Fruit fly (Drosophila melanogaster) whole organism, embryonic: ENCODE results near the gene Nubp1.
A peak's percentile ranks its signal among the peaks of the same experiment; 100 is the strongest.

Experiments
- Ada2b ChIP-seq: fragments of 200-800 bp; sonication (Bioruptor generic); IDR thresholded peaks from 2 replicates; pipeline ENCODE4 v1.3.6; 2022; ENCODE audit warnings: missing biosample characterization, missing genetic modification characterization
- Awh ChIP-seq: fragments of 200-800 bp; sonication (Bioruptor generic); IDR thresholded peaks from 2 replicates; pipeline ENCODE4, ENCODE4 v1.3.6; 2022; ENCODE audit warnings: missing biosample characterization, missing genetic modification characterization
- CG10366 ChIP-seq: fragments of 200-800 bp; sonication (Bioruptor generic); IDR thresholded peaks from 2 replicates; pipeline ENCODE4 v1.3.6; 2022; ENCODE audit warnings: missing biosample characterization, missing genetic modification characterization
- CG10431 ChIP-seq: fragments of 200-800 bp; sonication (Bioruptor generic); optimal IDR thresholded peaks from 3 replicates; lab custom pipeline; 2018; ENCODE audit warnings: missing biosample characterization, mild to moderate bottlenecking, missing genetic modification characterization
- CG10979 ChIP-seq: fragments of 200-800 bp; sonication (Bioruptor generic); optimal IDR thresholded peaks from 2 replicates; lab custom pipeline; 2018; ENCODE audit warnings: missing biosample characterization, mild to moderate bottlenecking, missing genetic modification characterization, moderate library complexity
- CG12155 ChIP-seq: fragments of 200-800 bp; sonication (Bioruptor generic); optimal IDR thresholded peaks from 3 replicates; lab custom pipeline; 2016; ENCODE audit warnings: missing biosample characterization, missing genetic modification characterization
- CG12391 ChIP-seq: fragments of 200-800 bp; sonication (Bioruptor generic); optimal IDR thresholded peaks from 3 replicates; lab custom pipeline; 2018; ENCODE audit warnings: missing biosample characterization, mild to moderate bottlenecking, missing genetic modification characterization, moderate library complexity
- CG13296 ChIP-seq: fragments of 200-800 bp; sonication (Bioruptor generic); optimal IDR thresholded peaks from 3 replicates; lab custom pipeline; 2018; ENCODE audit warnings: missing biosample characterization, mild to moderate bottlenecking, missing genetic modification characterization
- CG14014 ChIP-seq: fragments of 200-800 bp; sonication (Bioruptor generic); IDR thresholded peaks from 2 replicates; pipeline ENCODE4 v1.3.6; 2022; ENCODE audit warnings: missing biosample characterization, missing genetic modification characterization
- CG1529 ChIP-seq: fragments of 200-800 bp; sonication (Bioruptor generic); optimal IDR thresholded peaks from 3 replicates; lab custom pipeline; 2018; ENCODE audit warnings: missing biosample characterization, missing genetic modification characterization
- CG17361 ChIP-seq: fragments of 200-800 bp; sonication (Bioruptor generic); IDR thresholded peaks from 3 replicates; pipeline ENCODE4 v1.3.6; 2022; ENCODE audit warnings: missing biosample characterization, missing genetic modification characterization
- CG17568 ChIP-seq: fragments of 200-800 bp; sonication (Bioruptor generic); optimal IDR thresholded peaks from 2 replicates; lab custom pipeline; 2018; ENCODE audit warnings: missing biosample characterization, mild to moderate bottlenecking, missing genetic modification characterization, moderate library complexity
- CG2202 ChIP-seq: fragments of 200-800 bp; sonication (Bioruptor generic); optimal IDR thresholded peaks from 2 replicates; lab custom pipeline; 2018; ENCODE audit warnings: missing biosample characterization, mild to moderate bottlenecking, missing genetic modification characterization
- CG32532 ChIP-seq: fragments of 200-800 bp; sonication (Bioruptor generic); IDR thresholded peaks from 2 replicates; pipeline ENCODE4 v1.3.6; 2022; ENCODE audit warnings: missing biosample characterization, missing genetic modification characterization
- CG4404 ChIP-seq: fragments of 200-800 bp; sonication (Bioruptor generic); IDR thresholded peaks from 2 replicates; pipeline ENCODE4 v1.3.6; 2022; ENCODE audit warnings: missing biosample characterization, missing genetic modification characterization
- CG6175 ChIP-seq: fragments of 200-800 bp; sonication (Bioruptor generic); IDR thresholded peaks from 3 replicates; pipeline ENCODE4 v1.3.6; 2022; ENCODE audit warnings: missing biosample characterization, missing genetic modification characterization
- CG7271 ChIP-seq: fragments of 200-800 bp; sonication (Bioruptor generic); optimal IDR thresholded peaks from 2 replicates; lab custom pipeline; 2018; ENCODE audit warnings: missing biosample characterization, mild to moderate bottlenecking, missing genetic modification characterization, moderate library complexity
- CG7987 ChIP-seq: fragments of 200-800 bp; sonication (Bioruptor generic); optimal IDR thresholded peaks from 2 replicates; lab custom pipeline; 2018; ENCODE audit warnings: missing biosample characterization, mild to moderate bottlenecking, missing genetic modification characterization, moderate library complexity
- CG8924 ChIP-seq: fragments of 200-800 bp; optimal IDR thresholded peaks from 3 replicates; lab custom pipeline; 2019; ENCODE audit warnings: missing biosample characterization, mild to moderate bottlenecking, missing genetic modification characterization, moderate library complexity
- CG9817 ChIP-seq: fragments of 200-800 bp; sonication (Bioruptor generic); optimal IDR thresholded peaks from 2 replicates; lab custom pipeline; 2018; ENCODE audit warnings: missing biosample characterization, mild to moderate bottlenecking, missing genetic modification characterization, moderate library complexity
- CG9932 ChIP-seq: fragments of 200-800 bp; sonication (Bioruptor generic); IDR thresholded peaks from 2 replicates; pipeline ENCODE4 v1.3.6; 2022; ENCODE audit warnings: missing biosample characterization, missing genetic modification characterization
- D ChIP-seq, 2 experiments: fragments of 200-800 bp in 1 of 2; fragments of >200 bp in 1 of 2; sonication (Bioruptor generic) in 1 of 2; optimal IDR thresholded peaks; 2 replicates in 1 of 2; 3 replicates in 1 of 2; lab custom pipeline; 2017; ENCODE audit warnings: mild to moderate bottlenecking in 1 of 2, missing biosample characterization in 1 of 2, missing genetic modification characterization in 1 of 2, missing genetic modification reagents in 1 of 2
- Dad ChIP-seq: fragments of 200-800 bp; sonication (Bioruptor generic); optimal IDR thresholded peaks from 3 replicates; lab custom pipeline; 2016; ENCODE audit warnings: missing biosample characterization, missing genetic modification characterization
- Fer2 ChIP-seq: fragments of 200-800 bp; sonication (Bioruptor generic); optimal IDR thresholded peaks from 2 replicates; lab custom pipeline; 2018; ENCODE audit warnings: missing biosample characterization, mild to moderate bottlenecking, missing genetic modification characterization, moderate library complexity
- HLH3B ChIP-seq: fragments of 200-800 bp; sonication (Bioruptor generic); IDR thresholded peaks from 2 replicates; pipeline ENCODE4 v1.3.6; 2022; ENCODE audit warnings: missing biosample characterization, missing genetic modification characterization
- HmgD ChIP-seq: fragments of 200-800 bp; sonication (Bioruptor generic); optimal IDR thresholded peaks from 3 replicates; lab custom pipeline; 2016; ENCODE audit warnings: missing biosample characterization, missing genetic modification characterization
- Lhr ChIP-seq: fragments of 200-800 bp; sonication (Bioruptor generic); optimal IDR thresholded peaks from 3 replicates; lab custom pipeline; 2017; ENCODE audit warnings: mild to moderate bottlenecking, missing biosample characterization, missing genetic modification reagents, missing genetic modification characterization
- MBD-R2 ChIP-seq: fragments of 200-800 bp; sonication (Bioruptor generic); IDR thresholded peaks from 2 replicates; pipeline ENCODE4 v1.3.6; 2022; ENCODE audit warnings: missing biosample characterization, missing genetic modification characterization
- Myb ChIP-seq: fragments of 200-800 bp; sonication (Bioruptor generic); optimal IDR thresholded peaks from 2 replicates; lab custom pipeline; 2016; ENCODE audit warnings: missing biosample characterization, missing genetic modification characterization
- Ptx1 ChIP-seq: fragments of 200-800 bp; sonication (Bioruptor generic); IDR thresholded peaks from 2 replicates; pipeline ENCODE4 v1.3.6; 2022; ENCODE audit warnings: missing biosample characterization, missing genetic modification characterization
- Spps ChIP-seq: fragments of 200-800 bp; sonication (Bioruptor generic); optimal IDR thresholded peaks from 2 replicates; lab custom pipeline; 2018; ENCODE audit warnings: missing biosample characterization, mild to moderate bottlenecking, missing genetic modification characterization
- ab ChIP-seq: fragments of 200-800 bp; sonication (Bioruptor generic); optimal IDR thresholded peaks from 2 replicates; lab custom pipeline; 2016; ENCODE audit warnings: missing biosample characterization, missing genetic modification characterization
- disco-r ChIP-seq: fragments of 200-800 bp; sonication (Bioruptor generic); optimal IDR thresholded peaks from 2 replicates; lab custom pipeline; 2016; ENCODE audit warnings: missing biosample characterization, missing genetic modification characterization
- exex ChIP-seq: fragments of 200-800 bp; sonication (Bioruptor generic); optimal IDR thresholded peaks from 4 replicates; lab custom pipeline; 2018; ENCODE audit warnings: missing biosample characterization, mild to moderate bottlenecking, missing genetic modification characterization, moderate library complexity
- fd3F ChIP-seq: fragments of 200-800 bp; sonication (Bioruptor generic); optimal IDR thresholded peaks from 2 replicates; lab custom pipeline; 2018; ENCODE audit warnings: missing biosample characterization, mild to moderate bottlenecking, missing genetic modification characterization, moderate library complexity
- gcm2 ChIP-seq: fragments of 200-800 bp; sonication (Bioruptor generic); optimal IDR thresholded peaks from 2 replicates; lab custom pipeline; 2016; ENCODE audit warnings: missing biosample characterization, missing genetic modification characterization
- gsb-n ChIP-seq: fragments of 200-800 bp; sonication (Bioruptor generic); optimal IDR thresholded peaks from 3 replicates; lab custom pipeline; 2018; ENCODE audit warnings: missing biosample characterization, mild to moderate bottlenecking, missing genetic modification characterization
- ham ChIP-seq: fragments of 200-800 bp; sonication (Bioruptor generic); IDR thresholded peaks from 2 replicates; pipeline ENCODE4 v1.3.6; 2022; ENCODE audit warnings: missing biosample characterization, missing genetic modification characterization
- ken ChIP-seq: fragments of 200-800 bp; sonication (Bioruptor generic); IDR thresholded peaks from 3 replicates; pipeline ENCODE4 v1.3.6; 2022; ENCODE audit warnings: missing biosample characterization, missing genetic modification characterization
- nerfin-2 ChIP-seq: fragments of 200-800 bp; sonication (Bioruptor generic); IDR thresholded peaks from 2 replicates; pipeline ENCODE4 v1.3.6; 2022; ENCODE audit warnings: missing biosample characterization, missing genetic modification characterization; ENCODE audit not compliant: partially characterized antibody
- otp ChIP-seq: fragments of 200-800 bp; sonication (Bioruptor generic); IDR thresholded peaks from 3 replicates; pipeline ENCODE4, ENCODE4 v1.3.6; 2022; ENCODE audit warnings: missing biosample characterization, missing genetic modification characterization
- pfk ChIP-seq: fragments of 200-800 bp; sonication (Bioruptor generic); optimal IDR thresholded peaks from 2 replicates; lab custom pipeline; 2018; ENCODE audit warnings: missing biosample characterization, mild to moderate bottlenecking, missing genetic modification characterization, moderate library complexity
- ro ChIP-seq: fragments of 200-800 bp; sonication (Bioruptor generic); IDR thresholded peaks from 2 replicates; pipeline ENCODE4 v1.3.6; 2022; ENCODE audit warnings: missing biosample characterization, missing genetic modification characterization
- row ChIP-seq: fragments of 200-800 bp; sonication (Bioruptor generic); IDR thresholded peaks from 3 replicates; pipeline ENCODE4 v1.3.6; 2022; ENCODE audit warnings: missing biosample characterization, missing genetic modification characterization
- scrt ChIP-seq: fragments of 200-800 bp; sonication (Bioruptor generic); optimal IDR thresholded peaks from 2 replicates; lab custom pipeline; 2018; ENCODE audit warnings: missing biosample characterization, mild to moderate bottlenecking, missing genetic modification characterization, moderate library complexity
- shn ChIP-seq: fragments of 200-800 bp; sonication (Bioruptor generic); optimal IDR thresholded peaks from 3 replicates; lab custom pipeline; 2016; ENCODE audit warnings: missing biosample characterization, missing genetic modification characterization
- trem ChIP-seq: fragments of 200-800 bp; optimal IDR thresholded peaks from 3 replicates; lab custom pipeline; 2019; ENCODE audit warnings: missing biosample characterization, mild to moderate bottlenecking, missing genetic modification characterization, moderate library complexity
- tup ChIP-seq: fragments of 200-800 bp; sonication (Bioruptor generic); optimal IDR thresholded peaks from 2 replicates; lab custom pipeline; 2016; ENCODE audit warnings: missing biosample characterization, mild to moderate bottlenecking, missing genetic modification characterization, moderate library complexity
- tx ChIP-seq: fragments of 200-800 bp; sonication (Bioruptor generic); optimal IDR thresholded peaks from 2 replicates; lab custom pipeline; 2016; ENCODE audit warnings: missing biosample characterization, missing genetic modification characterization
- wek ChIP-seq: fragments of 200-800 bp; sonication (Bioruptor generic); optimal IDR thresholded peaks from 3 replicates; lab custom pipeline; 2018; ENCODE audit warnings: missing biosample characterization, mild to moderate bottlenecking, missing genetic modification characterization, moderate library complexity

Nubp1 gene

dm6 chr2L:16689800-16690618 lies 42.3 kb upstream of the Nubp1 start (continued):
- TF ChIP-seq gsb-n (no peak), CG10979 (tag; lab: Kevin White, UChicago) (no peak), ab (no peak), otp (no peak), tup (GFP tag; lab: Kevin White, UChicago) (no peak), tx (GFP tag; lab: Kevin White, UChicago) (peak; percentile 25), CG7987 (no peak), HmgD (GFP tag; lab: Kevin White, UChicago) (no peak), gcm2 (no peak), CG17568 (GFP tag; lab: Kevin White, UChicago) (peak; percentile 13), Ada2b (no peak), ro (GFP tag; lab: Robert Waterston, UW) (no peak), Spps (tag; lab: Kevin White, UChicago) (no peak), CG9932 (no peak), CG14014 (GFP tag; lab: Robert Waterston, UW) (no peak), Fer2 (tag; lab: Kevin White, UChicago) (no peak), exex (tag; lab: Kevin White, UChicago) (no peak), scrt (peak; percentile 99), CG10431 (GFP tag; lab: Kevin White, UChicago) (no peak), CG6175 (GFP tag; lab: Robert Waterston, UW) (no peak), wek (GFP tag; lab: Kevin White, UChicago) (no peak), CG1529 (no peak), fd3F (GFP tag; lab: Kevin White, UChicago) (no peak), CG4404 (GFP tag; lab: Robert Waterston, UW) (no peak), CG10366 (GFP tag; lab: Robert Waterston, UW) (no peak), ham (GFP tag; lab: Robert Waterston, UW) (no peak), CG12391 (tag; lab: Kevin White, UChicago) (peak; percentile 33), shn (GFP tag; lab: Kevin White, UChicago) (no peak), CG32532 (GFP tag; lab: Robert Waterston, UW) (no peak), nerfin-2 (GFP tag; lab: Robert Waterston, UW) (no peak), Myb (GFP tag; lab: Kevin White, UChicago) (no peak), row (GFP tag; lab: Robert Waterston, UW) (peak; percentile 72), CG8924 (peak; percentile 13), D (optimal IDR thresholded peaks at IDR 0.05; lab: Kevin White, UChicago) (no peak), D (GFP tag; optimal IDR thresholded peaks at IDR 0.05; lab: Kevin White, UChicago) (no peak), Awh (GFP tag; lab: Robert Waterston, UW) (no peak), trem (tag; lab: Kevin White, UChicago) (no peak), CG13296 (no peak), CG12155 (GFP tag; lab: Kevin White, UChicago) (peak; percentile 33), CG9817 (tag; lab: Kevin White, UChicago) (no peak), CG2202 (tag; lab: Kevin White, UChicago) (no peak), MBD-R2 (GFP tag; lab: Robert Waterston, UW) (no peak), disco-r (peak; percentile 5), Lhr (no peak), pfk (no peak), CG17361 (no peak), Ptx1 (GFP tag; lab: Robert Waterston, UW) (peak; percentile 44; the same call in 1 of the 2 replicates), Dad (GFP tag; lab: Kevin White, UChicago) (no peak), ken (GFP tag; lab: Robert Waterston, UW) (0 out of 3 replicates have a peak, but pooled peaks have one; percentile 25), HLH3B (GFP tag; lab: Robert Waterston, UW) (no peak), CG7271 (tag; lab: Kevin White, UChicago) (no peak)
